Worm (Caenorhabditis elegans) whole organism, late embryonic: Measurements from ENCODE around the gene gst-21.

ENCODE experiments used
- C08G9.2 ChIP-seq: sonication (generic microtip); optimal IDR thresholded peaks from 2 replicates; lab custom pipeline; 2016; ENCODE audit warnings: mild to moderate bottlenecking, missing genetic modification characterization, moderate library complexity, missing compliant biosample characterization
- F13H6.1 ChIP-seq: sonication (generic microtip); optimal IDR thresholded peaks from 2 replicates; lab custom pipeline; 2016; ENCODE audit warnings: missing genetic modification characterization, missing compliant biosample characterization
- K09A11.1 ChIP-seq: sonication (generic microtip); optimal IDR thresholded peaks from 2 replicates; lab custom pipeline; 2017; ENCODE audit warnings: antibody characterized with exemption, mild to moderate bottlenecking, missing genetic modification characterization, missing compliant biosample characterization; ENCODE audit not compliant: insufficient read depth
- T23F11.4 ChIP-seq: fragments of 200-800 bp; sonication (Bioruptor generic); optimal IDR thresholded peaks from 2 replicates; lab custom pipeline; 2018; ENCODE audit warnings: mild to moderate bottlenecking, missing genetic modification characterization, missing compliant biosample characterization
- Y22D7AL.16 ChIP-seq: sonication (generic microtip); optimal IDR thresholded peaks from 2 replicates; lab custom pipeline; 2016; ENCODE audit warnings: missing genetic modification characterization, missing compliant biosample characterization
- ahr-1 ChIP-seq: sonication (generic microtip); optimal IDR thresholded peaks from 2 replicates; lab custom pipeline; 2016; ENCODE audit warnings: missing genetic modification characterization, missing compliant biosample characterization
- ceh-19 ChIP-seq: fragments of 200-800 bp; sonication (Bioruptor generic); optimal IDR thresholded peaks from 2 replicates; lab custom pipeline; 2018; ENCODE audit warnings: mild to moderate bottlenecking, missing genetic modification characterization, missing compliant biosample characterization
- ceh-2 ChIP-seq: sonication (generic microtip); optimal IDR thresholded peaks from 2 replicates; lab custom pipeline; 2016; ENCODE audit warnings: missing genotype, missing genetic modification characterization, missing compliant biosample characterization
- ceh-22 ChIP-seq: sonication (generic microtip); optimal IDR thresholded peaks from 2 replicates; lab custom pipeline; 2017; ENCODE audit warnings: missing biosample characterization, missing genetic modification characterization
- ceh-30 ChIP-seq: fragments of 150-350 bp; optimal IDR thresholded peaks from 2 replicates; lab custom pipeline; 2014; ENCODE audit warnings: missing biosample characterization, missing genetic modification characterization
- ceh-34 ChIP-seq: sonication (generic microtip); optimal IDR thresholded peaks from 2 replicates; lab custom pipeline; 2016; ENCODE audit warnings: mild to moderate bottlenecking, missing genetic modification characterization, missing compliant biosample characterization
- ceh-45 ChIP-seq: fragments of 200-800 bp; sonication (Bioruptor generic); IDR thresholded peaks from 2 replicates; pipeline ENCODE4 v1.3.6; 2022; ENCODE audit warnings: missing genetic modification reagents, missing genetic modification characterization, missing compliant biosample characterization
- ceh-48 ChIP-seq: sonication (generic microtip); optimal IDR thresholded peaks from 2 replicates; lab custom pipeline; 2016; ENCODE audit warnings: missing genetic modification characterization, inconsistent platforms, missing compliant biosample characterization
- ceh-6 ChIP-seq: fragments of 200-800 bp; sonication (Bioruptor generic); optimal IDR thresholded peaks from 2 replicates; lab custom pipeline; 2018; ENCODE audit warnings: mild to moderate bottlenecking, missing genetic modification characterization, missing compliant biosample characterization
- ceh-9 ChIP-seq: sonication (generic microtip); optimal IDR thresholded peaks from 2 replicates; lab custom pipeline; 2016; ENCODE audit warnings: mild to moderate bottlenecking, missing genetic modification characterization, inconsistent platforms, missing compliant biosample characterization
- dve-1 ChIP-seq: sonication (generic microtip); optimal IDR thresholded peaks from 2 replicates; lab custom pipeline; 2017; ENCODE audit warnings: antibody characterized with exemption, mild to moderate bottlenecking, missing genetic modification characterization, missing compliant biosample characterization
- elt-2 ChIP-seq: sonication (generic microtip); optimal IDR thresholded peaks from 2 replicates; lab custom pipeline; 2016; ENCODE audit warnings: missing genetic modification reagents, missing genetic modification characterization, missing compliant biosample characterization
- ets-4 ChIP-seq: sonication (generic microtip); optimal IDR thresholded peaks from 2 replicates; lab custom pipeline; 2016; ENCODE audit warnings: missing genetic modification characterization, missing compliant biosample characterization
- gmeb-2 ChIP-seq: sonication (generic microtip); optimal IDR thresholded peaks from 2 replicates; lab custom pipeline; 2016; ENCODE audit warnings: missing genetic modification characterization, inconsistent platforms, missing compliant biosample characterization
- hlh-15 ChIP-seq: sonication (generic microtip); optimal IDR thresholded peaks from 2 replicates; lab custom pipeline; 2016; ENCODE audit warnings: missing genetic modification characterization, missing compliant biosample characterization
- lim-6 ChIP-seq: sonication (generic microtip); optimal IDR thresholded peaks from 2 replicates; lab custom pipeline; 2016; ENCODE audit warnings: missing genetic modification characterization, missing compliant biosample characterization
- lin-11 ChIP-seq: fragments of 200-800 bp; sonication (Bioruptor generic); optimal IDR thresholded peaks from 2 replicates; lab custom pipeline; 2018; ENCODE audit warnings: mild to moderate bottlenecking, missing genetic modification characterization, missing compliant biosample characterization
- nfya-1 ChIP-seq: sonication (generic microtip); optimal IDR thresholded peaks from 2 replicates; lab custom pipeline; 2017; ENCODE audit warnings: missing genetic modification characterization, mild to moderate bottlenecking, missing compliant biosample characterization, antibody characterized with exemption, moderate library complexity
- nhr-232 ChIP-seq: sonication (generic microtip); optimal IDR thresholded peaks from 2 replicates; lab custom pipeline; 2016; ENCODE audit warnings: missing genetic modification characterization, missing compliant biosample characterization
- npax-4 ChIP-seq: sonication (generic microtip); optimal IDR thresholded peaks from 2 replicates; lab custom pipeline; 2016; ENCODE audit warnings: missing genetic modification characterization, missing compliant biosample characterization
- odd-2 ChIP-seq: sonication (generic microtip); optimal IDR thresholded peaks from 2 replicates; lab custom pipeline; 2017; ENCODE audit warnings: antibody characterized with exemption, mild to moderate bottlenecking, missing genetic modification characterization, missing compliant biosample characterization
- pax-1 ChIP-seq: fragments of 150-350 bp; optimal IDR thresholded peaks from 2 replicates; lab custom pipeline; 2014; ENCODE audit warnings: missing biosample characterization, missing genetic modification characterization
- pqm-1 ChIP-seq: sonication (generic microtip); optimal IDR thresholded peaks from 2 replicates; lab custom pipeline; 2016; ENCODE audit warnings: missing genetic modification characterization, missing compliant biosample characterization
- pros-1 ChIP-seq: fragments of 150-350 bp; optimal IDR thresholded peaks from 2 replicates; lab custom pipeline; 2014; ENCODE audit warnings: missing biosample characterization, missing genetic modification reagents, missing genetic modification characterization
- rnt-1 ChIP-seq: sonication (generic microtip); optimal IDR thresholded peaks from 2 replicates; lab custom pipeline; 2016; ENCODE audit warnings: missing genetic modification characterization, missing compliant biosample characterization
- sdc-2 ChIP-seq: sonication (generic microtip); optimal IDR thresholded peaks from 2 replicates; lab custom pipeline; 2016; ENCODE audit warnings: missing genotype, missing genetic modification characterization, missing compliant biosample characterization
- sox-2 ChIP-seq: fragments of 200-800 bp; sonication (Bioruptor generic); IDR thresholded peaks from 2 replicates; pipeline ENCODE4 v1.3.6; 2022; ENCODE audit warnings: missing genetic modification reagents, missing genetic modification characterization, missing compliant biosample characterization
- sox-4 ChIP-seq: sonication (generic microtip); optimal IDR thresholded peaks from 2 replicates; lab custom pipeline; 2017; ENCODE audit warnings: mild to moderate bottlenecking, missing genetic modification characterization, inconsistent platforms, missing compliant biosample characterization
- tbx-2 ChIP-seq: sonication (generic microtip); optimal IDR thresholded peaks from 2 replicates; lab custom pipeline; 2016; ENCODE audit warnings: missing genetic modification characterization, missing compliant biosample characterization
- tbx-7 ChIP-seq: sonication (generic microtip); optimal IDR thresholded peaks from 2 replicates; lab custom pipeline; 2016; ENCODE audit warnings: missing genotype, missing genetic modification characterization, missing compliant biosample characterization
- ttx-3 ChIP-seq: sonication (generic microtip); optimal IDR thresholded peaks from 2 replicates; lab custom pipeline; 2016; ENCODE audit warnings: missing genetic modification reagents, missing genetic modification characterization, missing compliant biosample characterization
- unc-86 ChIP-seq: sonication (generic microtip); optimal IDR thresholded peaks from 2 replicates; lab custom pipeline; 2016; ENCODE audit warnings: missing genetic modification characterization, missing compliant biosample characterization
- zip-5 ChIP-seq: sonication (generic microtip); optimal IDR thresholded peaks from 2 replicates; lab custom pipeline; 2016; ENCODE audit warnings: missing genetic modification characterization, missing compliant biosample characterization
- ztf-16 ChIP-seq: sonication (generic microtip); optimal IDR thresholded peaks from 2 replicates; lab custom pipeline; 2017; ENCODE audit warnings: missing genetic modification characterization, missing compliant biosample characterization

gst-21 gene

ce11 chrV:1734569-1734968, 2.8 kb upstream of the gst-21 start, which contains the start of gene str-160:
str-160 (plus strand) TSS chrV:1734869.
- TF ChIP-seq rnt-1 (tag; lab: Kevin White, UChicago) (no peak), pqm-1 (no peak), hlh-15 (tag; lab: Kevin White, UChicago) (no peak), ceh-30 (tag; lab: Kevin White, UChicago) (no peak), zip-5 (no peak), pax-1 (tag; lab: Kevin White, UChicago) (no peak), ceh-22 (tag; lab: Kevin White, UChicago) (no peak), odd-2 (tag; lab: Kevin White, UChicago) (no peak), ztf-16 (no peak), nfya-1 (tag; lab: Kevin White, UChicago) (no peak)

ce11 chrV:1725353-1725752, 6.5 kb downstream of the gst-21 start, which contains the start of gene sri-27:
sri-27 (plus strand) TSS chrV:1725653.
- no peak for TF ChIP-seq K09A11.1 (tag; lab: Kevin White, UChicago)
- TF ChIP-seq elt-2 (tag; lab: Kevin White, UChicago), result no peak
- TF ChIP-seq nfya-1 (tag; lab: Kevin White, UChicago), result no peak
- no peak for TF ChIP-seq gmeb-2 (tag; lab: Kevin White, UChicago)
- no peak for TF ChIP-seq ceh-45 (GFP tag; lab: Robert Waterston, UW)
- TF ChIP-seq tbx-7 (tag; lab: Kevin White, UChicago), result no peak
- no peak for TF ChIP-seq ceh-9
- no peak for TF ChIP-seq pros-1 (tag; lab: Kevin White, UChicago)
- no peak for TF ChIP-seq ceh-48 (tag; lab: Kevin White, UChicago)
- no peak for TF ChIP-seq ttx-3 (tag; lab: Kevin White, UChicago)
- TF ChIP-seq sdc-2, result no peak
- no peak for TF ChIP-seq lin-11 (tag; lab: Kevin White, UChicago)
- no peak for TF ChIP-seq ets-4 (tag; lab: Kevin White, UChicago)

ce11 chrV:1721966-1722365, 9.9 kb downstream of the gst-21 start, which contains the start of gene srw-101:
srw-101 (plus strand) TSS chrV:1722266.
- TF ChIP-seq ceh-34 (tag; lab: Kevin White, UChicago), result no peak
- no peak for TF ChIP-seq F13H6.1 (tag; lab: Kevin White, UChicago)
- TF ChIP-seq ahr-1, result no peak
- no peak for TF ChIP-seq sox-4 (tag; lab: Kevin White, UChicago)
- no peak for TF ChIP-seq unc-86 (tag; lab: Kevin White, UChicago)
- TF ChIP-seq ztf-16, result no peak
- TF ChIP-seq lin-11 (tag; lab: Kevin White, UChicago), result no peak
- TF ChIP-seq ceh-19 (GFP tag; lab: Kevin White, UChicago), result no peak
- no peak for TF ChIP-seq ceh-2 (tag; lab: Kevin White, UChicago)
- TF ChIP-seq hlh-15 (tag; lab: Kevin White, UChicago), result no peak
- TF ChIP-seq lim-6 (tag; lab: Kevin White, UChicago), result no peak
- TF ChIP-seq pros-1 (tag; lab: Kevin White, UChicago), result no peak
- no peak for TF ChIP-seq zip-5
- no peak for TF ChIP-seq nhr-232 (tag; lab: Kevin White, UChicago)
- no peak for TF ChIP-seq nfya-1 (tag; lab: Kevin White, UChicago)
- TF ChIP-seq K09A11.1 (tag; lab: Kevin White, UChicago), result no peak
- TF ChIP-seq T23F11.4 (GFP tag; lab: Kevin White, UChicago), result no peak
- TF ChIP-seq dve-1, result no peak
- TF ChIP-seq sox-2 (GFP tag; lab: Robert Waterston, UW), result no peak

DNA sequence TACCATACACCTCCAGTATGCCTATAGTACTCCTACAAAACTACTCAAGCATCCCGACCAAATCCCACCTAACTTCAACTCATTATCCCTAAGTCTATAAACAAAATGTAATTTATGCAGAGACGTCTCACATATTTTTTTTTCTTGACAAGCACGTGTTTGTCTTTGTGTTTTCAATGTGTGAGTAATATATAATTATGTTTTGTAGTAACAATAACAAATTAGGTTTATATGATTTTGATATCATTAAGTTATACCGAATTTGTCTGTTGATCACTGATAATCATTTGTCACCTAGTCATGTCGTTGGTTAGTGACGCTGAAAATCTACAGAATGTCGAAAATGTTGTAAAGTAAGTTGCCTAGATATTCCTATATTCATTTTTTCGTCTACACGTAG, 11.9 kb downstream of the gst-21 start, which contains the start of gene srw-102:
Gene srw-102 (plus strand): TSS at position 301 of the 400 bp plus-strand sequence.
- no peak for TF ChIP-seq C08G9.2 (tag; lab: Kevin White, UChicago)
- no peak for TF ChIP-seq Y22D7AL.16 (tag; lab: Kevin White, UChicago)
- no peak for TF ChIP-seq tbx-2 (tag; lab: Kevin White, UChicago)
- TF ChIP-seq pqm-1, result no peak
- TF ChIP-seq ceh-6 (GFP tag; lab: Kevin White, UChicago), result no peak
- no peak for TF ChIP-seq pros-1 (tag; lab: Kevin White, UChicago)
- TF ChIP-seq T23F11.4 (GFP tag; lab: Kevin White, UChicago), result no peak
- no peak for TF ChIP-seq ceh-9
- no peak for TF ChIP-seq tbx-7 (tag; lab: Kevin White, UChicago)
- no peak for TF ChIP-seq npax-4 (tag; lab: Kevin White, UChicago)
- no peak for TF ChIP-seq ztf-16
